Worm (Caenorhabditis elegans) whole organism, L1 larva: ENCODE measurements around the gene F53C3.4.

ENCODE experiments used
- ama-1 ChIP-seq: fragments of 150-350 bp; optimal IDR thresholded peaks from 2 replicates; lab custom pipeline; 2014
- efl-1 ChIP-seq, 4 experiments: fragments of 150-350 bp; optimal IDR thresholded peaks in 3 of 4; peaks in 1 of 4; 1 replicate in 1 of 4; 2 replicates in 3 of 4; lab custom pipeline; 2014; ENCODE audit warnings: missing biosample characterization in 2 of 4, missing genetic modification characterization in 2 of 4, missing genetic modification reagents in 2 of 4
- efl-3 ChIP-seq: fragments of 200-800 bp; sonication (Bioruptor generic); optimal IDR thresholded peaks from 2 replicates; lab custom pipeline; 2018; ENCODE audit warnings: mild to moderate bottlenecking, missing genetic modification characterization, missing compliant biosample characterization
- fos-1 ChIP-seq: fragments of 150-350 bp; optimal IDR thresholded peaks from 2 replicates; lab custom pipeline; 2014; ENCODE audit warnings: missing biosample characterization, missing genetic modification characterization
- hlh-4 ChIP-seq: sonication (generic microtip); optimal IDR thresholded peaks from 2 replicates; lab custom pipeline; 2016; ENCODE audit warnings: mild to moderate bottlenecking, missing genetic modification characterization, missing compliant biosample characterization
- mdl-1 ChIP-seq, 2 experiments: fragments of 150-350 bp; optimal IDR thresholded peaks; 2 replicates each; lab custom pipeline; 2014 to 2017; ENCODE audit warnings: missing biosample characterization in 2 of 2, missing genetic modification characterization in 2 of 2, inconsistent platforms in 1 of 2
- nhr-76 ChIP-seq: sonication (generic microtip); optimal IDR thresholded peaks from 2 replicates; lab custom pipeline; 2017; ENCODE audit warnings: missing biosample characterization, missing genetic modification characterization
- sup-37 ChIP-seq: fragments of 200-800 bp; sonication (Bioruptor generic); optimal IDR thresholded peaks from 2 replicates; lab custom pipeline; 2018; ENCODE audit warnings: mild to moderate bottlenecking, missing genetic modification characterization, missing compliant biosample characterization
- tbx-2 ChIP-seq: sonication (generic microtip); optimal IDR thresholded peaks from 2 replicates; lab custom pipeline; 2016; ENCODE audit warnings: missing genetic modification characterization, missing compliant biosample characterization
- ztf-4 ChIP-seq: fragments of 150-350 bp; optimal IDR thresholded peaks from 2 replicates; lab custom pipeline; 2014; ENCODE audit warnings: missing biosample characterization, missing genetic modification characterization

ce11 chrII:3948507-3948906 is 47.3 kb downstream of the F53C3.4 start:
- TF ChIP-seq efl-3 (GFP tag; lab: Kevin White, UChicago): no peak
- no peak for TF ChIP-seq efl-1 (optimal IDR thresholded peaks at IDR 0.05; lab: Kevin White, UChicago)
- no peak for TF ChIP-seq efl-1 (GFP tag; optimal IDR thresholded peaks at IDR 0.05 in 1 of 2; lab: Kevin White, UChicago)
- no peak for TF ChIP-seq mdl-1 (tag; optimal IDR thresholded peaks at IDR 0.05; lab: Kevin White, UChicago)
- TF ChIP-seq sup-37 (GFP tag; lab: Kevin White, UChicago): no peak
- no peak for TF ChIP-seq tbx-2 (tag; lab: Kevin White, UChicago)
- TF ChIP-seq hlh-4: no peak
- TF ChIP-seq nhr-76 (tag; lab: Kevin White, UChicago): no peak
- TF ChIP-seq fos-1 (tag; lab: Kevin White, UChicago): no peak
- no peak for TF ChIP-seq ama-1 (lab: Kevin White, UChicago)
- TF ChIP-seq ztf-4 (tag; lab: Kevin White, UChicago): no peak
